Fruit fly (Drosophila melanogaster): ENCODE data around the gene sif.

DNA sequence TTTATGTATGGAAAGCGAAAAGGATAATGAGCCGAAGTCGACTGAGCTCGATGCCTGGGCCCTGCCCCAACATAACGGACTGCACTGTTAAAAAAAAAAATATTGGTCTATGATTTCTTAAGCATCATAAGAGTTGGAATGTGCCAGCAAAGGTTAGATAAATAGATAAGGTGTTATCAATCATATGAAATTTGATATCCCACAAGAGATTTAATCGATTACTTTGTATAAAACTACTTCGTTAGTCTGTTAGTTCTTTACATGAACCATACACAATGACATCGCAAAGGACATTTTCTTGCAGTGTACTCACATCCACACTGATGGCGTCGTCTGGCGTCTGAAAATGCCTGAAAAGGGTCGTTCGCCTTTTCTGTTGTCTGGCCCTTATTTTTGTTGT lies 20.2 kb upstream of the sif start:
- no peak for TF ChIP-seq gl (tag; optimal IDR thresholded peaks at IDR 0.05)
- peak; percentile 47 for TF ChIP-seq CG8301 (tag; optimal IDR thresholded peaks at IDR 0.05)
- TF ChIP-seq CG9948 (tag; optimal IDR thresholded peaks at IDR 0.05), result peak; percentile 58
- peak; percentile 16 for TF ChIP-seq Pif1B (GFP tag; optimal IDR thresholded peaks at IDR 0.05)
- no peak for TF ChIP-seq CG32121 (GFP tag; IDR thresholded peaks at IDR 0.05)
- no peak for TF ChIP-seq rn (GFP tag; IDR thresholded peaks at IDR 0.05)
- no peak for TF ChIP-seq CG13204 (GFP tag; optimal IDR thresholded peaks at IDR 0.05)

Measured in whole organism, pupa.